Fruit fly (Drosophila melanogaster) ovary, adult (tissue): ENCODE results near the gene CG9270.

Experiments used
- CG17801 ChIP-seq: fragments of 200-800 bp; optimal IDR thresholded peaks from 2 replicates; lab custom pipeline; 2019; ENCODE audit warnings: missing biosample characterization, mild to moderate bottlenecking, missing genetic modification characterization, moderate library complexity; ENCODE audit not compliant: partially characterized antibody

CG9270 gene

dm6 chr2L:20885889-20886507, 47.9 kb downstream of the CG9270 start:
- no peak for TF ChIP-seq CG17801

dm6 chr2L:20883624-20884220, 50.2 kb downstream of the CG9270 start:
- TF ChIP-seq CG17801, result no peak

dm6 chr2L:20883097-20883496, 50.8 kb downstream of the CG9270 start:
- no peak for TF ChIP-seq CG17801

dm6 chr2L:20881353-20882079, 52.4 kb downstream of the CG9270 start:
- TF ChIP-seq CG17801, result no peak

- TF ChIP-seq CG17801, result no peak
These were observed 53.4 kb downstream of the CG9270 start for dm6 chr2L:20880476-20880875.

- TF ChIP-seq CG17801, result no peak
These were observed 54.3 kb downstream of the CG9270 start for dm6 chr2L:20879567-20880141.
